Worm (Caenorhabditis elegans) whole organism, L4 larva: ENCODE measurements around the gene sec-6.

Experiments used
- Y75B8A.6 ChIP-seq: fragments of 200-800 bp; sonication (Bioruptor generic); IDR thresholded peaks from 2 replicates; pipeline ENCODE4 v1.3.6; 2022; ENCODE audit warnings: missing genetic modification reagents, missing genetic modification characterization, missing compliant biosample characterization
- aly-2 ChIP-seq: sonication (generic microtip); optimal IDR thresholded peaks from 2 replicates; lab custom pipeline; 2018; ENCODE audit warnings: missing biosample characterization, missing genetic modification characterization
- ama-1 ChIP-seq: fragments of 150-350 bp; optimal IDR thresholded peaks from 2 replicates; lab custom pipeline; 2014; ENCODE audit warnings: inconsistent platforms, mixed read lengths
- dpl-1 ChIP-seq: fragments of 150-350 bp; optimal IDR thresholded peaks from 2 replicates; lab custom pipeline; 2014; ENCODE audit warnings: missing biosample characterization, missing genetic modification reagents, missing genetic modification characterization
- madf-5 ChIP-seq, 2 experiments: fragments of 200-800 bp; sonication (Bioruptor generic); IDR thresholded peaks; 2 replicates each; pipeline ENCODE4 v1.3.6; 2022; ENCODE audit warnings: missing compliant biosample characterization in 2 of 2, missing genetic modification characterization in 2 of 2
- mdl-1 ChIP-seq, 2 experiments: fragments of 150-350 bp in 1 of 2; sonication (generic microtip) in 1 of 2; optimal IDR thresholded peaks; 2 replicates each; lab custom pipeline; 2014 to 2017; ENCODE audit warnings: missing biosample characterization in 2 of 2, missing genetic modification characterization in 2 of 2
- nhr-25 ChIP-seq: sonication (generic microtip); optimal IDR thresholded peaks from 2 replicates; lab custom pipeline; 2017; ENCODE audit warnings: missing genetic modification characterization, mild to moderate bottlenecking, missing compliant biosample characterization, antibody characterized with exemption, moderate library complexity, borderline replicate concordance; ENCODE audit not compliant: insufficient read depth
- nhr-76 ChIP-seq: fragments of 150-350 bp; optimal IDR thresholded peaks from 2 replicates; lab custom pipeline; 2014; ENCODE audit warnings: missing biosample characterization, missing genetic modification characterization
- nhr-77 ChIP-seq: fragments of 150-350 bp; optimal IDR thresholded peaks from 2 replicates; lab custom pipeline; 2014; ENCODE audit warnings: missing biosample characterization, missing genetic modification characterization
- snpc-4 ChIP-seq: fragments of 150-350 bp; optimal IDR thresholded peaks from 2 replicates; lab custom pipeline; 2014; ENCODE audit warnings: missing biosample characterization, missing genetic modification characterization
- unc-130 ChIP-seq: sonication (generic microtip); optimal IDR thresholded peaks from 2 replicates; lab custom pipeline; 2016; ENCODE audit warnings: missing genetic modification reagents, missing genetic modification characterization, missing compliant biosample characterization
- ztf-11 ChIP-seq: fragments of 150-350 bp; optimal IDR thresholded peaks from 2 replicates; lab custom pipeline; 2014; ENCODE audit warnings: missing biosample characterization, missing genetic modification characterization

- TF ChIP-seq snpc-4 (tag; lab: Kevin White, UChicago) (no peak), unc-130 (GFP tag; lab: Kevin White, UChicago) (no peak), mdl-1 (tag; optimal IDR thresholded peaks at IDR 0.05; lab: Kevin White, UChicago) (no peak), aly-2 (no peak), dpl-1 (GFP tag; lab: Kevin White, UChicago) (no peak), nhr-77 (tag; lab: Kevin White, UChicago) (peak; percentile 99), madf-5 (GFP tag; IDR thresholded peaks at IDR 0.05; lab: Robert Waterston, UW) (no peak), nhr-25 (tag; lab: Kevin White, UChicago) (no peak), Y75B8A.6 (GFP tag; lab: Robert Waterston, UW) (no peak), ztf-11 (tag; lab: Kevin White, UChicago) (no peak), ama-1 (no peak), nhr-76 (tag; lab: Kevin White, UChicago) (no peak)
These were observed 39.0 kb upstream of the sec-6 start for ce11 chrII:5320205-5320951.
